Worm (Caenorhabditis elegans): Measurements from ENCODE around the gene F58A4.1.

F58A4.1 gene

DNA sequence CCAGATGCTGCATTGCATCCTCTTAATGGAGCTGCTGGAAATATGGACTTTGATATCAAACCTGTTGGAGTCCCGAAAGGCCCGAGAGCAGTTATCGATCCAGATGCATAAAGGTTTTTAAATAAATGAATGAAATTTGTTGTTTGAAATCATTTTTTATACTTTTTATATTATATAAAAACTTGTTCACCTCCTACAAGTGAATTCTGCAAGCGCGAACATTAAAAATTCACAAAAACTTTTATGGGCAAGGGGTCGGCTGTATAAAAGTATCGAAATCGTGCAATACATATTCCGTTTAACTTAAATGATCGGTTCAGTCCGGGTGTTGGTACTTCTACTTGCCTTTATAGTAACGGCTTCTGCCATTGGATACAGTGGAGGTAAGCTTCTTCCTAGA is at the start of gene F58A4.1:
TSS of gene F58A4.1 (plus strand) at position 301 of the 400 bp plus-strand sequence.
- no peak for TF ChIP-seq nhr-129 (tag; optimal IDR thresholded peaks at IDR 0.05)
- no peak for TF ChIP-seq ztf-4 (tag; optimal IDR thresholded peaks at IDR 0.05)
- no peak for TF ChIP-seq fos-1 (tag; optimal IDR thresholded peaks at IDR 0.05)
- TF ChIP-seq nhr-77 (tag; optimal IDR thresholded peaks at IDR 0.05) = no peak
- TF ChIP-seq unc-62 (GFP tag; optimal IDR thresholded peaks at IDR 0.05) = no peak
- TF ChIP-seq aly-2 (tag; optimal IDR thresholded peaks at IDR 0.05) = no peak
- TF ChIP-seq F13H6.1 (tag; optimal IDR thresholded peaks at IDR 0.05) = no peak
- TF ChIP-seq sem-4 (tag; optimal IDR thresholded peaks at IDR 0.05) = no peak
- no peak for TF ChIP-seq nhr-21 (tag; optimal IDR thresholded peaks at IDR 0.05)
- TF ChIP-seq zag-1 (tag; optimal IDR thresholded peaks at IDR 0.05) = no peak
- no peak for TF ChIP-seq sma-9 (GFP tag; optimal IDR thresholded peaks at IDR 0.05)
- no peak for TF ChIP-seq sma-9 (tag; optimal IDR thresholded peaks at IDR 0.05)
- TF ChIP-seq ceh-16 (tag; optimal IDR thresholded peaks at IDR 0.05) = no peak
- TF ChIP-seq alr-1 (tag; optimal IDR thresholded peaks at IDR 0.05) = no peak
- TF ChIP-seq R02D3.7 (tag; optimal IDR thresholded peaks at IDR 0.05) = no peak
- TF ChIP-seq lin-13 (GFP tag; optimal IDR thresholded peaks at IDR 0.05) = no peak
- no peak for TF ChIP-seq nhr-11 (tag; optimal IDR thresholded peaks at IDR 0.05)
- TF ChIP-seq lin-39 (tag; optimal IDR thresholded peaks at IDR 0.05) = no peak
- TF ChIP-seq ceh-82 (tag; optimal IDR thresholded peaks at IDR 0.05) = no peak

DNA sequence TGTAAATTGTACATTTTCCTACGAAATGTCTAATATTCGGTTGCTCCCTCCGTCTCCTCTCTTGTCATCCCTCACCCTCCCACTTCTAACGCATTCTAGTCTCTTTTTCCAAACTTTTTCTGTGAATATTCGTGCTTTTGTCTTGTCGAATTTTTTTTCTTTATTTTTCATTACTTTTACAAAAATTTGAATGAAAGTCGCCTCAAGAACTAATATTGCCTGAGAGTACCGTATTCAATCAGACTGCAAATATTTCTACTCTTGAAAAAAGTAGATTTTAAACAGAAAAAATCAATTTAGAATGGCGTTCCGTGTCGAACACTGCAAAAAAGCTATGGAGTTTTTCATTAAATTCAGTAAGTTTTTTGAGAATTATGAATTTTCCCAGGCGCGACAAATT is 42.0 kb upstream of the F58A4.1 start, which contains the start of gene ZK1098.11:
TSS of gene ZK1098.11 (plus strand) at position 301 of the 400 bp plus-strand sequence.
- no peak for TF ChIP-seq nhr-77 (tag; optimal IDR thresholded peaks at IDR 0.05)
- no peak for TF ChIP-seq sma-3 (GFP tag; optimal IDR thresholded peaks at IDR 0.05)
- TF ChIP-seq F13H6.1 (tag; optimal IDR thresholded peaks at IDR 0.05) = no peak
- TF ChIP-seq R02D3.7 (tag; optimal IDR thresholded peaks at IDR 0.05) = no peak
- TF ChIP-seq unc-39 (tag; optimal IDR thresholded peaks at IDR 0.05) = no peak
- TF ChIP-seq zag-1 (tag; optimal IDR thresholded peaks at IDR 0.05) = no peak
- no peak for TF ChIP-seq C34F6.9 (tag; optimal IDR thresholded peaks at IDR 0.05)
- no peak for TF ChIP-seq sma-9 (GFP tag; optimal IDR thresholded peaks at IDR 0.05)
- TF ChIP-seq sma-9 (tag; optimal IDR thresholded peaks at IDR 0.05) = no peak
- no peak for TF ChIP-seq gmeb-1 (tag; optimal IDR thresholded peaks at IDR 0.05)

DNA sequence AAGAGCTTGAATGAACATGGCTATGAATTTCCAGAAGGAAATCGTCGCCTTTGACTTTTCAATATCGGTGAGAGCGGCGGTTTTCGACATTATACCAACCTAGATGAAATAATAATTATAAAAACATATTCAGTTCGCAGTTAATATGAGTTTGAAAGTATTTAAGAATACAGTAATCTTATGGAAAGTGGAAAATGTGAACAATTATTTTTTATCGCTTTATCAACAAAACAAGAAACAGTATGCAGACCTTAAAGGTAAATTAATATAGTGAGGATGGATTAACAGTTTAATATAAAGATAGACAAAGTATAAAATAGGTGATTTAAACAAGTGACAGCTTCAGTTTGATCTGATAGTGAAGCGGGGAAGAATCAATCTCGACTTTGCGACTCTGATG is 39.8 kb upstream of the F58A4.1 start, which contains the start of gene C48B4.6:
TSS of gene C48B4.6 (minus strand) at position 101 of the 400 bp plus-strand sequence.
- TF ChIP-seq ama-1 (optimal IDR thresholded peaks at IDR 0.05) = no peak
- TF ChIP-seq lin-13 (GFP tag; optimal IDR thresholded peaks at IDR 0.05) = no peak
- no peak for TF ChIP-seq aly-2 (tag; optimal IDR thresholded peaks at IDR 0.05)
- TF ChIP-seq lin-39 (tag; optimal IDR thresholded peaks at IDR 0.05) = no peak
- no peak for TF ChIP-seq elt-1 (tag; optimal IDR thresholded peaks at IDR 0.05)
- no peak for TF ChIP-seq snpc-4 (tag; optimal IDR thresholded peaks at IDR 0.05)
- TF ChIP-seq dmd-4 (tag; optimal IDR thresholded peaks at IDR 0.05) = no peak
- no peak for TF ChIP-seq nhr-21 (tag; optimal IDR thresholded peaks at IDR 0.05)
- no peak for TF ChIP-seq ceh-16 (tag; optimal IDR thresholded peaks at IDR 0.05)
- TF ChIP-seq lin-11 (tag; optimal IDR thresholded peaks at IDR 0.05) = no peak
- TF ChIP-seq nhr-11 (tag; optimal IDR thresholded peaks at IDR 0.05) = no peak
- no peak for TF ChIP-seq nhr-6 (tag; optimal IDR thresholded peaks at IDR 0.05)
- TF ChIP-seq nhr-129 (tag; optimal IDR thresholded peaks at IDR 0.05) = no peak
- no peak for TF ChIP-seq ceh-82 (tag; optimal IDR thresholded peaks at IDR 0.05)
- no peak for TF ChIP-seq sma-9 (GFP tag; optimal IDR thresholded peaks at IDR 0.05)
- no peak for TF ChIP-seq sma-9 (tag; optimal IDR thresholded peaks at IDR 0.05)
- TF ChIP-seq elt-3 (tag; optimal IDR thresholded peaks at IDR 0.05) = no peak
- no peak for TF ChIP-seq fos-1 (tag; optimal IDR thresholded peaks at IDR 0.05)
- no peak for TF ChIP-seq egl-27 (tag; optimal IDR thresholded peaks at IDR 0.05)
- no peak for TF ChIP-seq mbf-1 (tag; optimal IDR thresholded peaks at IDR 0.05)
- no peak for TF ChIP-seq crh-2 (tag; optimal IDR thresholded peaks at IDR 0.05)

DNA sequence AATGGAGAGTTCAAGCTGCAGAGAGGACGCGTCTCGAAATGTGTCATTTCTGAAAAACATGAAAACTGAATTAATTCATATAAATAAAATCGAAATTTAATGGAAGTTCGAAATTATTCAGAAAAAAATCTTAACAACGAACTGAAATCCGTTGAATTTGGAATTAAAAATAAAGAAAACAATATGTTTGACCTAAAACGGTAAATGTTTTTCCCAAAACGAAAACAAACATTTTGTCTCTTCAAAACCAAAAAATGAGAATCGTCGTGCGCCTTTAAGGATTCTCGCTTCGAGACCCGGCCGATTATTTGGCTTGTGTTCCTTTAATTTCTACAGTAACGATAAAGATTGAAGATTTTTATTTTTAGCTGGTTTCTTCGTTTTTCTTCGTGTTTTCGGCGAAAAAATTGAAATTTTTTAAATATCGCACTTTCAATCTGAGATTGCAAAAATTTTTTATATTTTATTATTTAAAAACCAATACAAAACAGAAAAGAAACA is 38.8 kb upstream of the F58A4.1 start, which contains the start of gene C48B4.7:
TSS of gene C48B4.7 (minus strand) at position 51 of the 501 bp plus-strand sequence.
- no peak for TF ChIP-seq nhr-11 (tag; optimal IDR thresholded peaks at IDR 0.05)
- no peak for TF ChIP-seq snpc-4 (tag; optimal IDR thresholded peaks at IDR 0.05)
- no peak for TF ChIP-seq nhr-237 (tag; optimal IDR thresholded peaks at IDR 0.05)
- no peak for TF ChIP-seq egl-27 (tag; optimal IDR thresholded peaks at IDR 0.05)
- no peak for TF ChIP-seq gmeb-1 (tag; optimal IDR thresholded peaks at IDR 0.05)
- TF ChIP-seq nhr-23 (tag; optimal IDR thresholded peaks at IDR 0.05) = no peak
- TF ChIP-seq nhr-21 (tag; optimal IDR thresholded peaks at IDR 0.05) = no peak
- no peak for TF ChIP-seq F13H6.1 (tag; optimal IDR thresholded peaks at IDR 0.05)
- TF ChIP-seq nhr-25 (tag; optimal IDR thresholded peaks at IDR 0.05) = no peak
- no peak for TF ChIP-seq unc-62 (GFP tag; optimal IDR thresholded peaks at IDR 0.05)
- no peak for TF ChIP-seq peb-1 (tag; optimal IDR thresholded peaks at IDR 0.05)
- TF ChIP-seq alr-1 (tag; optimal IDR thresholded peaks at IDR 0.05) = no peak
- TF ChIP-seq nhr-10 (tag; optimal IDR thresholded peaks at IDR 0.05) = no peak
- no peak for TF ChIP-seq skn-1 (tag; optimal IDR thresholded peaks at IDR 0.05)
- TF ChIP-seq unc-55 (GFP tag; optimal IDR thresholded peaks at IDR 0.05) = no peak
- no peak for TF ChIP-seq R02D3.7 (tag; optimal IDR thresholded peaks at IDR 0.05)
- TF ChIP-seq sma-3 (GFP tag; optimal IDR thresholded peaks at IDR 0.05) = no peak

Measured in whole organism, L2 larva.